Worm (Caenorhabditis elegans) whole organism, L4 larva: ENCODE data around the gene fmo-3.

Experiments used
- D1046.2 ChIP-seq: fragments of 200-800 bp; sonication (Bioruptor generic); IDR thresholded peaks from 2 replicates; pipeline ENCODE4 v1.3.6; 2022; ENCODE audit warnings: missing genetic modification characterization, missing compliant biosample characterization
- F10B5.3 ChIP-seq: sonication (generic microtip); optimal IDR thresholded peaks from 2 replicates; lab custom pipeline; 2016; ENCODE audit warnings: mild to moderate bottlenecking, missing genetic modification characterization, missing compliant biosample characterization
- F44E2.7 ChIP-seq: fragments of 200-800 bp; sonication (Bioruptor generic); IDR thresholded peaks from 2 replicates; pipeline ENCODE4 v2.1.2; 2022; ENCODE audit warnings: missing genetic modification characterization, missing compliant biosample characterization
- R02D3.7 ChIP-seq: fragments of 150-350 bp; sonication (generic microtip); optimal IDR thresholded peaks from 3 replicates; lab custom pipeline; 2014; ENCODE audit warnings: missing biosample characterization, missing genetic modification characterization
- T26A8.4 ChIP-seq: fragments of 200-800 bp; sonication (Bioruptor generic); IDR thresholded peaks from 2 replicates; pipeline ENCODE4 v1.3.6; 2022; ENCODE audit warnings: missing genetic modification characterization, missing compliant biosample characterization
- Y105C5A.15 ChIP-seq: fragments of 200-800 bp; sonication (Bioruptor generic); IDR thresholded peaks from 2 replicates; pipeline ENCODE4 v1.3.6; 2022; ENCODE audit warnings: missing genetic modification characterization, missing compliant biosample characterization
- Y5F2A.4 ChIP-seq: fragments of 200-800 bp; sonication (Bioruptor generic); optimal IDR thresholded peaks from 2 replicates; lab custom pipeline; 2018; ENCODE audit warnings: mild to moderate bottlenecking, missing genetic modification characterization, missing compliant biosample characterization
- Y75B8A.6 ChIP-seq: fragments of 200-800 bp; sonication (Bioruptor generic); IDR thresholded peaks from 2 replicates; pipeline ENCODE4 v1.3.6; 2022; ENCODE audit warnings: missing genetic modification reagents, missing genetic modification characterization, missing compliant biosample characterization
- aha-1 ChIP-seq: fragments of 150-350 bp; peaks from one replicate; lab custom pipeline; 2014; ENCODE audit warnings: missing biosample characterization, missing genetic modification characterization
- arid-1 ChIP-seq: fragments of 200-800 bp; sonication (Bioruptor generic); conservative IDR thresholded peaks from 2 replicates; pipeline ENCODE4 v1.3.6; 2022; ENCODE audit warnings: missing genetic modification reagents, missing genetic modification characterization, missing compliant biosample characterization
- ceh-28 ChIP-seq: fragments of 150-350 bp; optimal IDR thresholded peaks from 2 replicates; lab custom pipeline; 2014; ENCODE audit warnings: missing biosample characterization, missing genetic modification reagents, missing genetic modification characterization
- ceh-32 ChIP-seq: sonication (generic microtip); optimal IDR thresholded peaks from 2 replicates; lab custom pipeline; 2016; ENCODE audit warnings: mild to moderate bottlenecking, missing genetic modification characterization, missing compliant biosample characterization; ENCODE audit not compliant: poor library complexity
- ceh-62 ChIP-seq: sonication (generic microtip); optimal IDR thresholded peaks from 2 replicates; lab custom pipeline; 2017; ENCODE audit warnings: missing biosample characterization, missing genetic modification characterization
- ces-1 ChIP-seq: fragments of 150-350 bp; sonication (generic microtip); optimal IDR thresholded peaks from 4 replicates; lab custom pipeline; 2014; ENCODE audit warnings: missing biosample characterization, missing genetic modification reagents, missing genetic modification characterization
- cey-2 ChIP-seq: sonication (generic microtip); optimal IDR thresholded peaks from 3 replicates; lab custom pipeline; 2017; ENCODE audit warnings: missing genetic modification characterization, mild to moderate bottlenecking, missing compliant biosample characterization, antibody characterized with exemption, borderline replicate concordance; ENCODE audit not compliant: insufficient read depth
- daf-16 ChIP-seq, 3 experiments: sonication (generic microtip); optimal IDR thresholded peaks; 2 replicates each; lab custom pipeline; 2016 to 2017; ENCODE audit warnings: missing genetic modification characterization in 3 of 3, missing genetic modification reagents in 3 of 3, mild to moderate bottlenecking in 2 of 3, missing compliant biosample characterization in 2 of 3, missing biosample characterization in 1 of 3, moderate library complexity in 1 of 3
- dmd-8 ChIP-seq: fragments of 200-800 bp; sonication (Bioruptor generic); IDR thresholded peaks from 2 replicates; pipeline ENCODE4 v1.3.6; 2022; ENCODE audit warnings: missing genetic modification characterization, missing compliant biosample characterization
- dve-1 ChIP-seq: sonication (generic microtip); optimal IDR thresholded peaks from 2 replicates; lab custom pipeline; 2017; ENCODE audit warnings: antibody characterized with exemption, mild to moderate bottlenecking, missing genetic modification characterization, missing compliant biosample characterization; ENCODE audit not compliant: insufficient read depth
- egl-27 ChIP-seq: sonication (generic microtip); optimal IDR thresholded peaks from 3 replicates; lab custom pipeline; 2017; ENCODE audit warnings: missing biosample characterization, missing genetic modification reagents, missing genetic modification characterization
- fos-1 ChIP-seq: fragments of 150-350 bp; optimal IDR thresholded peaks from 2 replicates; lab custom pipeline; 2014; ENCODE audit warnings: missing biosample characterization, missing genetic modification characterization
- hif-1 ChIP-seq, 2 experiments: sonication (generic microtip); optimal IDR thresholded peaks; 2 replicates each; lab custom pipeline; 2016 to 2017; ENCODE audit warnings: missing compliant biosample characterization in 2 of 2, missing genetic modification characterization in 2 of 2, missing genetic modification reagents in 2 of 2, missing genotype in 2 of 2, mild to moderate bottlenecking in 1 of 2
- hlh-11 ChIP-seq: fragments of 200-800 bp; sonication (Bioruptor generic); optimal IDR thresholded peaks from 2 replicates; lab custom pipeline; 2018; ENCODE audit warnings: mild to moderate bottlenecking, missing genetic modification characterization, missing compliant biosample characterization
- hlh-30 ChIP-seq: sonication (generic microtip); optimal IDR thresholded peaks from 2 replicates; lab custom pipeline; 2017; ENCODE audit warnings: antibody characterized with exemption, mild to moderate bottlenecking, missing genetic modification characterization, missing compliant biosample characterization; ENCODE audit not compliant: insufficient read depth
- lin-1 ChIP-seq: fragments of 200-800 bp; sonication (Bioruptor generic); IDR thresholded peaks from 2 replicates; pipeline ENCODE4 v1.3.6; 2022; ENCODE audit warnings: missing genetic modification reagents, missing genetic modification characterization, missing compliant biosample characterization
- lin-15B ChIP-seq: fragments of 150-350 bp; sonication (generic microtip); optimal IDR thresholded peaks from 3 replicates; lab custom pipeline; 2014; ENCODE audit warnings: missing biosample characterization, missing genetic modification characterization
- lsy-2 ChIP-seq, 2 experiments: fragments of 150-350 bp in 1 of 2; sonication (generic microtip) in 1 of 2; optimal IDR thresholded peaks; 2 replicates each; lab custom pipeline; 2014 to 2017; ENCODE audit warnings: missing biosample characterization in 2 of 2, missing genetic modification characterization in 2 of 2
- madf-9 ChIP-seq: fragments of 200-800 bp; sonication (Bioruptor generic); conservative IDR thresholded peaks from 2 replicates; pipeline ENCODE4 v1.3.6; 2022; ENCODE audit warnings: missing genetic modification reagents, missing genetic modification characterization, missing compliant biosample characterization
- mdt-29 ChIP-seq: fragments of 200-800 bp; sonication (Bioruptor generic); IDR thresholded peaks from 2 replicates; pipeline ENCODE4 v1.3.6; 2022; ENCODE audit warnings: missing genetic modification reagents, missing genetic modification characterization, missing compliant biosample characterization
- mep-1 ChIP-seq: fragments of 150-350 bp; sonication (generic microtip); optimal IDR thresholded peaks from 3 replicates; lab custom pipeline; 2014; ENCODE audit warnings: missing biosample characterization, missing genetic modification characterization
- mes-2 ChIP-seq: sonication (generic microtip); optimal IDR thresholded peaks from 2 replicates; lab custom pipeline; 2016; ENCODE audit warnings: missing genotype, mild to moderate bottlenecking, missing genetic modification characterization, missing compliant biosample characterization; ENCODE audit not compliant: poor library complexity, severe bottlenecking
- mxl-2 ChIP-seq: fragments of 200-800 bp; sonication (Bioruptor generic); conservative IDR thresholded peaks from 2 replicates; pipeline ENCODE4 v1.3.6; 2022; ENCODE audit warnings: missing genetic modification reagents, missing genetic modification characterization, missing compliant biosample characterization
- mxl-3 ChIP-seq: fragments of 200-800 bp; sonication (Bioruptor generic); optimal IDR thresholded peaks from 2 replicates; lab custom pipeline; 2018; ENCODE audit warnings: mild to moderate bottlenecking, missing genetic modification characterization, missing compliant biosample characterization
- nhr-10 ChIP-seq: fragments of 150-350 bp; optimal IDR thresholded peaks from 2 replicates; lab custom pipeline; 2014; ENCODE audit warnings: missing biosample characterization, missing genetic modification characterization
- nhr-102 ChIP-seq: sonication (generic microtip); optimal IDR thresholded peaks from 2 replicates; lab custom pipeline; 2016; ENCODE audit warnings: mild to moderate bottlenecking, missing genetic modification characterization, moderate library complexity, missing compliant biosample characterization
- nhr-11 ChIP-seq: fragments of 150-350 bp; optimal IDR thresholded peaks from 2 replicates; lab custom pipeline; 2014; ENCODE audit warnings: missing biosample characterization, missing genetic modification characterization
- nhr-237 ChIP-seq: sonication (generic microtip); optimal IDR thresholded peaks from 2 replicates; lab custom pipeline; 2017; ENCODE audit warnings: missing biosample characterization, missing genetic modification characterization
- nhr-28 ChIP-seq: fragments of 150-350 bp; optimal IDR thresholded peaks from 2 replicates; lab custom pipeline; 2014; ENCODE audit warnings: missing biosample characterization, missing genetic modification characterization
- nhr-48 ChIP-seq: sonication (generic microtip); optimal IDR thresholded peaks from 2 replicates; lab custom pipeline; 2016; ENCODE audit warnings: mild to moderate bottlenecking, missing genetic modification characterization, missing compliant biosample characterization
- nhr-76 ChIP-seq: fragments of 150-350 bp; optimal IDR thresholded peaks from 2 replicates; lab custom pipeline; 2014; ENCODE audit warnings: missing biosample characterization, missing genetic modification characterization
- pqm-1 ChIP-seq: sonication (generic microtip); optimal IDR thresholded peaks from 2 replicates; lab custom pipeline; 2017; ENCODE audit warnings: missing biosample characterization, missing genetic modification characterization
- rbr-2 ChIP-seq: sonication (generic microtip); optimal IDR thresholded peaks from 2 replicates; lab custom pipeline; 2016; ENCODE audit warnings: missing genotype, missing genetic modification characterization, missing compliant biosample characterization
- skn-1 ChIP-seq: fragments of 150-350 bp; optimal IDR thresholded peaks from 2 replicates; lab custom pipeline; 2014; ENCODE audit warnings: missing biosample characterization, missing genetic modification characterization
- snpc-1.2 ChIP-seq: fragments of 200-800 bp; sonication (Bioruptor generic); IDR thresholded peaks from 2 replicates; pipeline ENCODE4 v1.3.6; 2022; ENCODE audit warnings: missing genetic modification reagents, missing genetic modification characterization, missing compliant biosample characterization
- spr-3 ChIP-seq: fragments of 200-800 bp; sonication (Bioruptor generic); optimal IDR thresholded peaks from 2 replicates; lab custom pipeline; 2018; ENCODE audit warnings: mild to moderate bottlenecking, missing genetic modification characterization, missing compliant biosample characterization
- tag-97 ChIP-seq: fragments of 200-800 bp; sonication (Bioruptor generic); IDR thresholded peaks from 2 replicates; pipeline ENCODE4 v1.3.6; 2022; ENCODE audit warnings: missing genetic modification characterization, missing compliant biosample characterization
- unc-130 ChIP-seq: sonication (generic microtip); optimal IDR thresholded peaks from 2 replicates; lab custom pipeline; 2016; ENCODE audit warnings: missing genetic modification reagents, missing genetic modification characterization, missing compliant biosample characterization
- unc-39 ChIP-seq: sonication (generic microtip); optimal IDR thresholded peaks from 2 replicates; lab custom pipeline; 2017; ENCODE audit warnings: missing biosample characterization, missing genetic modification characterization
- zfp-2 ChIP-seq: sonication (generic microtip); optimal IDR thresholded peaks from 2 replicates; lab custom pipeline; 2016; ENCODE audit warnings: mild to moderate bottlenecking, missing genetic modification characterization, missing compliant biosample characterization
- zfp-3 ChIP-seq: fragments of 200-800 bp; sonication (Bioruptor generic); conservative IDR thresholded peaks from 2 replicates; pipeline ENCODE4 v1.3.6; 2022; ENCODE audit warnings: missing genetic modification reagents, missing genetic modification characterization, missing compliant biosample characterization
- zip-11 ChIP-seq: fragments of 200-800 bp; sonication (Bioruptor generic); IDR thresholded peaks from 2 replicates; pipeline ENCODE4 v1.3.6; 2022; ENCODE audit warnings: missing genetic modification characterization, missing compliant biosample characterization
- ztf-11 ChIP-seq: fragments of 150-350 bp; optimal IDR thresholded peaks from 2 replicates; lab custom pipeline; 2014; ENCODE audit warnings: missing biosample characterization, missing genetic modification characterization

The fmo-3 gene

ce11 chrIII:10718078-10718477, 23.6 kb downstream of the fmo-3 start:
- TF ChIP-seq spr-3 (GFP tag; lab: Kevin White, UChicago) (no peak), mdt-29 (0 out of 2 replicates have a peak, but pooled peaks have one; percentile 23), skn-1 (tag; lab: Kevin White, UChicago) (no peak), arid-1 (GFP tag; lab: Robert Waterston, UW) (no peak), zfp-3 (GFP tag; lab: Robert Waterston, UW) (no peak), hlh-11 (peak; percentile 27), F10B5.3 (tag; lab: Kevin White, UChicago) (no peak), fos-1 (tag; lab: Kevin White, UChicago) (no peak), nhr-48 (no peak), mes-2 (tag; lab: Kevin White, UChicago) (no peak), pqm-1 (no peak), D1046.2 (GFP tag; lab: Robert Waterston, UW) (no peak), nhr-28 (tag; lab: Kevin White, UChicago) (peak; percentile 88), hif-1 (tag; optimal IDR thresholded peaks at IDR 0.05; lab: Kevin White, UChicago) (no peak), T26A8.4 (GFP tag; lab: Robert Waterston, UW) (no peak), nhr-237 (no peak), lsy-2 (tag; optimal IDR thresholded peaks at IDR 0.05; lab: Kevin White, UChicago) (peak in 1 of 2 experiments; percentile 41), tag-97 (GFP tag; lab: Robert Waterston, UW) (no peak), unc-130 (no peak), Y5F2A.4 (GFP tag; lab: Kevin White, UChicago) (no peak), cey-2 (tag; lab: Kevin White, UChicago) (no peak), R02D3.7 (no peak), snpc-1.2 (GFP tag; lab: Robert Waterston, UW) (no peak), mep-1 (tag; lab: Kevin White, UChicago) (no peak), ceh-62 (tag; lab: Kevin White, UChicago) (no peak), Y75B8A.6 (GFP tag; lab: Robert Waterston, UW) (no peak), lin-1 (GFP tag; lab: Robert Waterston, UW) (no peak)

ce11 chrIII:10719057-10719456, 24.6 kb downstream of the fmo-3 start:
- TF ChIP-seq unc-130 (no peak), nhr-102 (tag; lab: Kevin White, UChicago) (no peak), lin-15B (tag; lab: Kevin White, UChicago) (no peak), mxl-2 (no peak), egl-27 (tag; lab: Kevin White, UChicago) (no peak), dmd-8 (GFP tag; lab: Robert Waterston, UW) (no peak), nhr-10 (tag; lab: Kevin White, UChicago) (peak; percentile 31), hlh-30 (tag; lab: Kevin White, UChicago) (peak; percentile 61), Y105C5A.15 (GFP tag; lab: Robert Waterston, UW) (no peak), hlh-11 (peak; percentile 86), Y5F2A.4 (GFP tag; lab: Kevin White, UChicago) (no peak), rbr-2 (tag; lab: Kevin White, UChicago) (no peak), aha-1 (tag; lab: Kevin White, UChicago) (no peak), pqm-1 (peak; percentile 43), ztf-11 (tag; lab: Kevin White, UChicago) (no peak), zip-11 (GFP tag; lab: Robert Waterston, UW) (no peak), unc-39 (tag; lab: Kevin White, UChicago) (no peak), F44E2.7 (GFP tag; lab: Robert Waterston, UW) (no peak), nhr-11 (tag; lab: Kevin White, UChicago) (no peak), ceh-32 (tag; lab: Kevin White, UChicago) (no peak), nhr-76 (tag; lab: Kevin White, UChicago) (no peak), dve-1 (tag; lab: Kevin White, UChicago) (peak; percentile 68), lin-1 (GFP tag; lab: Robert Waterston, UW) (0 out of 2 replicates have a peak, but pooled peaks have one; percentile 23), daf-16 (GFP tag; optimal IDR thresholded peaks at IDR 0.05; lab: Kevin White, UChicago) (no peak), daf-16 (tag; optimal IDR thresholded peaks at IDR 0.05; lab: Kevin White, UChicago) (peak; percentile 22), ceh-28 (tag; lab: Kevin White, UChicago) (no peak), ces-1 (GFP tag; lab: Kevin White, UChicago) (no peak), mxl-3 (GFP tag; lab: Kevin White, UChicago) (peak; percentile 56), madf-9 (GFP tag; lab: Robert Waterston, UW) (no peak), zfp-2 (tag; lab: Kevin White, UChicago) (no peak)
